Fruit fly (Drosophila melanogaster) whole organism, wandering third instar larva: ENCODE measurements around the gene UGP.
A peak's percentile ranks its signal among the peaks of the same experiment; 100 is the strongest.

Experiments used
- CrebA ChIP-seq: fragments of 200-800 bp; sonication (Bioruptor generic); optimal IDR thresholded peaks from 2 replicates; lab custom pipeline; 2016; ENCODE audit warnings: missing biosample characterization, mild to moderate bottlenecking, missing genetic modification characterization, borderline replicate concordance
- HLH106 ChIP-seq: fragments of 200-800 bp; optimal IDR thresholded peaks from 3 replicates; lab custom pipeline; 2019; ENCODE audit warnings: missing biosample characterization, mild to moderate bottlenecking, missing genetic modification characterization, moderate library complexity
- Hnf4 ChIP-seq: fragments of 200-800 bp; sonication (Bioruptor generic); optimal IDR thresholded peaks from 2 replicates; lab custom pipeline; 2016; ENCODE audit warnings: missing biosample characterization, mild to moderate bottlenecking, missing genetic modification characterization
- Hr78 ChIP-seq: fragments of >200 bp; optimal IDR thresholded peaks from 2 replicates; lab custom pipeline; 2017; ENCODE audit warnings: missing biosample characterization, missing genetic modification characterization
- Hr83 ChIP-seq: fragments of 200-300 bp; sonication (Bioruptor generic); optimal IDR thresholded peaks from 2 replicates; lab custom pipeline; 2016; ENCODE audit warnings: missing biosample characterization, mild to moderate bottlenecking, missing genetic modification characterization, moderate library complexity; ENCODE audit not compliant: poor library complexity, severe bottlenecking
- Jra ChIP-seq: sonication (Bioruptor generic); optimal IDR thresholded peaks from 2 replicates; lab custom pipeline; 2016; ENCODE audit warnings: missing biosample characterization, missing genetic modification characterization
- Mio ChIP-seq: sonication (Bioruptor generic); optimal IDR thresholded peaks from 2 replicates; lab custom pipeline; 2016; ENCODE audit warnings: missing biosample characterization, missing genetic modification characterization
- Myc ChIP-seq: fragments of >200 bp; optimal IDR thresholded peaks from 2 replicates; lab custom pipeline; 2017
- N ChIP-seq: fragments of >200 bp; optimal IDR thresholded peaks from 2 replicates; lab custom pipeline; 2018; ENCODE audit warnings: missing biosample characterization, missing external identifiers, missing genetic modification characterization
- OdsH ChIP-seq: fragments of 200-800 bp; sonication (Bioruptor generic); optimal IDR thresholded peaks from 2 replicates; lab custom pipeline; 2016; ENCODE audit warnings: missing biosample characterization, mild to moderate bottlenecking, missing genetic modification characterization
- Rel ChIP-seq, 2 experiments: fragments of 200-800 bp; sonication (Bioruptor generic) in 1 of 2; optimal IDR thresholded peaks; 2 replicates in 1 of 2; 3 replicates in 1 of 2; lab custom pipeline; 2016 to 2019; ENCODE audit warnings: mild to moderate bottlenecking in 2 of 2, missing biosample characterization in 2 of 2, missing genetic modification characterization in 2 of 2, moderate library complexity in 1 of 2
- Sp1 ChIP-seq: fragments of 200-800 bp; sonication (Bioruptor generic); optimal IDR thresholded peaks from 3 replicates; lab custom pipeline; 2019; ENCODE audit warnings: missing biosample characterization, mild to moderate bottlenecking, missing genetic modification characterization, moderate library complexity
- Vsx2 ChIP-seq: fragments of 200-300, 225-300 bp; sonication (Bioruptor generic); optimal IDR thresholded peaks from 2 replicates; lab custom pipeline; 2018; ENCODE audit warnings: missing biosample characterization, missing genetic modification characterization; ENCODE audit not compliant: partially characterized antibody
- br ChIP-seq: fragments of 200-800 bp; sonication (Bioruptor generic); optimal IDR thresholded peaks from 2 replicates; lab custom pipeline; 2016; ENCODE audit warnings: missing biosample characterization, missing genetic modification characterization
- brk ChIP-seq: fragments of 200-800 bp; sonication (Bioruptor generic); optimal IDR thresholded peaks from 2 replicates; lab custom pipeline; 2016; ENCODE audit warnings: missing biosample characterization, mild to moderate bottlenecking, missing genetic modification characterization
- dl ChIP-seq, 2 experiments: fragments of 175-275, 200-275 bp in 1 of 2; fragments of 200-275 bp in 1 of 2; sonication (Bioruptor generic); optimal IDR thresholded peaks; lab custom pipeline; 2018; ENCODE audit warnings: mild to moderate bottlenecking in 2 of 2, missing biosample characterization in 2 of 2, missing genetic modification characterization in 2 of 2, moderate library complexity in 2 of 2; ENCODE audit not compliant: partially characterized antibody in 2 of 2, insufficient read depth in 1 of 2
- dmrt93B ChIP-seq: fragments of 200-800 bp; sonication (Bioruptor generic); optimal IDR thresholded peaks from 2 replicates; lab custom pipeline; 2018; ENCODE audit warnings: missing biosample characterization, mild to moderate bottlenecking, missing genetic modification characterization
- dsf ChIP-seq: sonication (Bioruptor generic); optimal IDR thresholded peaks from 2 replicates; lab custom pipeline; 2016; ENCODE audit warnings: missing biosample characterization, missing genetic modification characterization, borderline replicate concordance
- ey ChIP-seq: fragments of 200-800 bp; sonication (Bioruptor generic); optimal IDR thresholded peaks from 2 replicates; lab custom pipeline; 2016; ENCODE audit warnings: missing biosample characterization, missing genetic modification characterization
- foxo ChIP-seq, 2 experiments: fragments of 200-800 bp; sonication (Bioruptor generic); optimal IDR thresholded peaks; 2 replicates in 1 of 2; 3 replicates in 1 of 2; lab custom pipeline; 2016 to 2017; ENCODE audit warnings: missing biosample characterization in 2 of 2, missing genetic modification characterization in 2 of 2
- fru ChIP-seq: fragments of 200-800 bp; sonication (Bioruptor generic); optimal IDR thresholded peaks from 3 replicates; lab custom pipeline; 2016; ENCODE audit warnings: missing biosample characterization, mild to moderate bottlenecking, missing genetic modification characterization
- h ChIP-seq: fragments of 200-800 bp; sonication (Bioruptor generic); optimal IDR thresholded peaks from 3 replicates; lab custom pipeline; 2016; ENCODE audit warnings: missing biosample characterization, mild to moderate bottlenecking, missing genetic modification characterization
- jim ChIP-seq: fragments of 175-275, 200-325 bp; sonication (Bioruptor generic); optimal IDR thresholded peaks from 2 replicates; lab custom pipeline; 2016; ENCODE audit warnings: missing biosample characterization, mild to moderate bottlenecking, missing genetic modification characterization
- pan ChIP-seq: fragments of >200 bp; optimal IDR thresholded peaks from 2 replicates; lab custom pipeline; 2017
- psq ChIP-seq: fragments of 200-800 bp; sonication (Bioruptor generic); optimal IDR thresholded peaks from 3 replicates; lab custom pipeline; 2017; ENCODE audit warnings: missing biosample characterization, mild to moderate bottlenecking, missing genetic modification characterization, moderate library complexity
- rgr ChIP-seq: fragments of 200-800 bp; sonication (Bioruptor generic); optimal IDR thresholded peaks from 3 replicates; lab custom pipeline; 2016; ENCODE audit warnings: missing biosample characterization, mild to moderate bottlenecking, missing genetic modification characterization
- sage ChIP-seq: fragments of 200-800 bp; sonication (Bioruptor generic); optimal IDR thresholded peaks from 2 replicates; lab custom pipeline; 2016; ENCODE audit warnings: missing biosample characterization, mild to moderate bottlenecking, missing genetic modification characterization
- usp ChIP-seq: fragments of >200 bp; optimal IDR thresholded peaks from 2 replicates; lab custom pipeline; 2017; ENCODE audit warnings: missing biosample characterization, missing genetic modification characterization
- woc ChIP-seq: sonication (Bioruptor generic); optimal IDR thresholded peaks from 2 replicates; lab custom pipeline; 2016; ENCODE audit warnings: missing biosample characterization, mild to moderate bottlenecking, missing genetic modification characterization

The UGP gene

DNA sequence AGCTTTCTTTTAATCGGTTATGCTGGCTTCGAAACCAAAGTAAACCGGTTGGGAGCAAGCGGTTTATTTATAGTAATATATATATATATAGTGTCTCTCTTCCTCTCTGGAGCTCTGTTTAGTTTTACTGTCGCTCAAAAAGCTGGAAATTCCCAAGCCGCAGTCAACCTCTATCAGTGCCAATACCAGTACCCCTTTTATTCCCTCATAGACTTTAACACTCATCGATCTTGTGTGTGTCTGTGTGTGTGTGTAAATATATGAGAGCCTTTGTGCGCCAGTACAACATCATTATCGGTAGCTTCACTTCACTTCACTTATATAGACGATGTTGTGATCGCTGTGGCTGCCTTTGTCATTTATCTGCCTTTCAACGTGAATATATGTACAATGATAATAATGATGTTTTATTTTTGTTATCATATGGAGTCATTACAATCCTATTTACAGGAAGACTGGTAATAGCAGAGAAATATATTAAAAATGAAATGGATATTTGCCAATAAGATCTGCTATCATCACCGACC, 20.7 kb downstream of the UGP start:
- TF ChIP-seq woc (GFP tag; lab: Kevin White, UChicago) (no peak), CrebA (GFP tag; lab: Kevin White, UChicago) (no peak), dl (GFP tag; optimal IDR thresholded peaks at IDR 0.05; lab: Kevin White, UChicago; ENCODE audit: insufficient read depth in 1 of 2, partially characterized antibody in 2 of 2) (peak in 1 of 2 experiments; percentile 40), Sp1 (GFP tag; lab: Kevin White, UChicago) (no peak)

- TF ChIP-seq psq (GFP tag; lab: Kevin White, UChicago) (peak; percentile 73), Rel (GFP tag; optimal IDR thresholded peaks at IDR 0.05; lab: Kevin White, UChicago) (no peak), Rel (tag; optimal IDR thresholded peaks at IDR 0.05; lab: Kevin White, UChicago) (peak; percentile 91), dl (GFP tag; optimal IDR thresholded peaks at IDR 0.05; lab: Kevin White, UChicago; ENCODE audit: insufficient read depth in 1 of 2, partially characterized antibody in 2 of 2) (peak in 1 of 2 experiments; percentile 0), foxo (GFP tag; optimal IDR thresholded peaks at IDR 0.05; lab: Kevin White, UChicago) (peak in 1 of 2 experiments; percentile 14), Sp1 (GFP tag; lab: Kevin White, UChicago) (peak; percentile 4), br (GFP tag; lab: Kevin White, UChicago) (no peak), Mio (GFP tag; lab: Kevin White, UChicago) (no peak), dmrt93B (GFP tag; lab: Kevin White, UChicago) (peak; percentile 4), h (peak; percentile 33), rgr (GFP tag; lab: Kevin White, UChicago) (peak; percentile 13), Hr78 (no peak), OdsH (GFP tag; lab: Kevin White, UChicago) (peak; percentile 11)
Measured at dm6 chr3L:9335711-9336110, 23.0 kb downstream of the UGP start.

DNA sequence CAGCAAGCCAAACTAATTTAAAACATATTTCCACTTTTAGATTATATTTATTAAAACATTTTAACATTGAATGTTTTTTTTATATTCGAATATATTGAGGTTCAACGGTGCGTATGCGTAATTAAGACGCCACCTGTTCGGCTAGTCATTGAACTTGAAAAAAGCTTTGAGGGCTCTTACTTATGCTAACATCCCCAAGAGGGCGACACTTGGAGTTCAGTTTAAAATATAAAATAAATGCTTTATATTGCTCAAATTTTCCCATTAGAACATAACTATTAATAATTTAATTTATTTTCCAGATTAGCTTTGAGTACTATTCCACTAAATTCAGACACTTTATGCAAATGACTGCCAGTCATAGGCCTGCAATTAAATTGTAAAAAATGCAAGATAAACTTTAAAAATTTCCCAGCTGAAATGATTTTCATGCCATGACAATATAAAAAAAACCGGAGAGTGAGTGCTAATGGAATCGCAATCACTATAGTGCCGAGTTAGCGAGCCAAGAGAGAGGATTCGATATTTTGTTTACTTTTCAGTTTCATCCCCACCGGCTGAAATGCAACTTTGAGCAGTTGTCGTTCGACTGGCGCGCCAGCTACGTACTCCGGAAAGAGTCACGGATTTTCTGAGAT, 24.9 kb downstream of the UGP start, which contains the start of gene PGRP-LA:
TSS of gene PGRP-LA (plus strand) at position 588 of the 638 bp plus-strand sequence.
- TF ChIP-seq Sp1 (GFP tag; lab: Kevin White, UChicago) (no peak), psq (GFP tag; lab: Kevin White, UChicago) (no peak), CrebA (GFP tag; lab: Kevin White, UChicago) (no peak), Vsx2 (no peak), dmrt93B (GFP tag; lab: Kevin White, UChicago) (no peak), pan (no peak), ey (GFP tag; lab: Kevin White, UChicago) (no peak), Jra (GFP tag; lab: Kevin White, UChicago) (no peak), Myc (lab: Kevin White, UChicago) (peak; percentile 32), br (GFP tag; lab: Kevin White, UChicago) (no peak), HLH106 (tag; lab: Kevin White, UChicago) (peak; percentile 18), sage (GFP tag; lab: Kevin White, UChicago) (no peak), woc (GFP tag; lab: Kevin White, UChicago) (no peak), dsf (GFP tag; lab: Kevin White, UChicago) (no peak), Hr83 (GFP tag; lab: Kevin White, UChicago) (no peak), h (no peak), N (no peak), fru (GFP tag; lab: Kevin White, UChicago) (no peak), foxo (GFP tag; optimal IDR thresholded peaks at IDR 0.05; lab: Kevin White, UChicago) (peak in 1 of 2 experiments; percentile 2), Mio (GFP tag; lab: Kevin White, UChicago) (no peak), Hnf4 (GFP tag; lab: Kevin White, UChicago) (no peak), rgr (GFP tag; lab: Kevin White, UChicago) (no peak), jim (GFP tag; lab: Kevin White, UChicago) (no peak)
- TF ChIP-seq, all 38 proteins: peak for 3

DNA sequence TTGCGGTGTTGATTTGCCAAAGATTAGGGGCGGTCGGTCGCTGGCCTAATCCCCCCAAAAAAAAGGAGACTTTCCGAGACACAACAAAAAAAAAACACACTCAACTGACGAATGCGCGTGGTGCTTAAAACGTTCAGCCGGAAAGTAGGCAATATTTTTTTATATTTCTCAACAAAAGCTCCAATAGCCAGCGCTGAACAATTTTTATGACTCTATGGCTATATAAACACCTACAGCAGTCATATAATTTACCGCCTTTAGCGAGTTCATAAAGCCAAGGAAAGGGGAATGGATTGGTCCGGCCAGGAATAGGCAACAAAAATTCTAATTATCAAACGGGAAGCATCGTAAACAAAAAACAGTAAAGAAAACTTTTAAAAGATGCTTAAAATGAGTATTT, 54.3 kb downstream of the UGP start:
- TF ChIP-seq brk (GFP tag; lab: Kevin White, UChicago) (no peak), Vsx2 (no peak), ey (GFP tag; lab: Kevin White, UChicago) (no peak), usp (GFP tag; lab: Kevin White, UChicago) (no peak), Jra (GFP tag; lab: Kevin White, UChicago) (no peak), br (GFP tag; lab: Kevin White, UChicago) (no peak), pan (no peak), Hr78 (no peak), OdsH (GFP tag; lab: Kevin White, UChicago) (no peak)
